Worm (Caenorhabditis elegans): ENCODE results near the gene grsp-4.

DNA sequence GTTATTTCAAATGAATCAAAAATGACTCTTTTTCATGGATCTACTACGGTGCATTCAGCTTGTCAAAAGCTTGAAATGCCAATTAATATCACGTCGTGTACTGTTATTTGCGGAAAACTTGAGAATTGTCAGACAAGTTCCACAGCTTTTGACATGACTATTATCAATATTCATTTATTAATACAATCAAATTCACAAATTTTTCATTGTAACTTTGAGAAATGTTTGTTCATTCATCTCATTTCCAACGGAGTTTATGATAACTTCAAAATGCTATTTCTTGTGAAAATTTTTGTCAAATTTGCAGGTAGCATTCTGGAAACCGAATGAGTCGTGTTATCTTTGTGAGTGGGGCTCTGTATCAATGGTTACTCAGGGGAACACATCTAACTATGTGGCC is 6.6 kb upstream of the grsp-4 start, which contains the start of gene C50E3.15:
- TF ChIP-seq unc-62 (GFP tag; optimal IDR thresholded peaks at IDR 0.05), result no peak
- no peak for TF ChIP-seq ztf-25 (GFP tag; IDR thresholded peaks at IDR 0.05)
- TF ChIP-seq Y95B8A.8 (GFP tag; IDR thresholded peaks at IDR 0.05), result no peak
- TF ChIP-seq F55B11.4 (tag; optimal IDR thresholded peaks at IDR 0.05; ENCODE audit: borderline replicate concordance, insufficient read depth), result no peak
